Worm (Caenorhabditis elegans) whole organism, L1 larva: Measurements from ENCODE around the gene praf-3.

Experiments
- C04F5.9 ChIP-seq: sonication (generic microtip); optimal IDR thresholded peaks from 2 replicates; lab custom pipeline; 2016; ENCODE audit warnings: missing genetic modification characterization, missing compliant biosample characterization
- C16A3.4 ChIP-seq: fragments of 150-350 bp; optimal IDR thresholded peaks from 2 replicates; lab custom pipeline; 2014; ENCODE audit warnings: missing biosample characterization, missing genetic modification characterization
- C34B4.2 ChIP-seq: sonication (generic microtip); optimal IDR thresholded peaks from 2 replicates; lab custom pipeline; 2017; ENCODE audit warnings: mild to moderate bottlenecking, missing genetic modification characterization, missing compliant biosample characterization
- F16B12.6 ChIP-seq: fragments of 150-350 bp; optimal IDR thresholded peaks from 2 replicates; lab custom pipeline; 2014; ENCODE audit warnings: missing biosample characterization, missing genetic modification characterization
- Y116A8C.19 ChIP-seq: sonication (generic microtip); optimal IDR thresholded peaks from 2 replicates; lab custom pipeline; 2016; ENCODE audit warnings: missing compliant biosample characterization, missing genetic modification characterization, borderline replicate concordance
- aha-1 ChIP-seq: fragments of 150-350 bp; optimal IDR thresholded peaks from 2 replicates; lab custom pipeline; 2014; ENCODE audit warnings: missing biosample characterization, missing genetic modification characterization
- alr-1 ChIP-seq: fragments of 200-800 bp; sonication (Bioruptor generic); optimal IDR thresholded peaks from 2 replicates; lab custom pipeline; 2018; ENCODE audit warnings: borderline replicate concordance, mild to moderate bottlenecking, missing genetic modification characterization, missing compliant biosample characterization
- aly-2 ChIP-seq: fragments of 150-350 bp; optimal IDR thresholded peaks from 2 replicates; lab custom pipeline; 2014; ENCODE audit warnings: missing biosample characterization, missing genetic modification characterization
- ceh-63 ChIP-seq: fragments of 200-800 bp; sonication (Bioruptor generic); optimal IDR thresholded peaks from 2 replicates; lab custom pipeline; 2018; ENCODE audit warnings: mild to moderate bottlenecking, missing genetic modification characterization, missing compliant biosample characterization
- ceh-8 ChIP-seq: fragments of 200-800 bp; sonication (Bioruptor generic); optimal IDR thresholded peaks from 2 replicates; lab custom pipeline; 2018; ENCODE audit warnings: mild to moderate bottlenecking, missing genetic modification characterization, moderate library complexity, missing compliant biosample characterization
- ceh-82 ChIP-seq, 3 experiments: fragments of 150-350 bp in 1 of 3; sonication (generic microtip) in 2 of 3; optimal IDR thresholded peaks; 2 replicates each; lab custom pipeline; 2014 to 2017; ENCODE audit warnings: missing biosample characterization in 3 of 3, missing genetic modification characterization in 3 of 3
- ceh-88 ChIP-seq: fragments of 200-800 bp; sonication (Bioruptor generic); IDR thresholded peaks from 2 replicates; pipeline ENCODE4 v1.3.6; 2022; ENCODE audit warnings: missing genetic modification characterization, missing compliant biosample characterization
- ceh-90 ChIP-seq: sonication (generic microtip); optimal IDR thresholded peaks from 2 replicates; lab custom pipeline; 2016; ENCODE audit warnings: missing genetic modification characterization, missing compliant biosample characterization
- ces-1 ChIP-seq: fragments of 150-350 bp; optimal IDR thresholded peaks from 2 replicates; lab custom pipeline; 2014; ENCODE audit warnings: missing biosample characterization, missing genetic modification reagents, missing genetic modification characterization
- dpl-1 ChIP-seq, 3 experiments: fragments of 150-350 bp in 2 of 3; sonication (generic microtip) in 1 of 3; optimal IDR thresholded peaks; 2 replicates each; lab custom pipeline; 2014 to 2017; ENCODE audit warnings: missing biosample characterization in 3 of 3, missing genetic modification characterization in 3 of 3, missing genetic modification reagents in 3 of 3
- dsc-1 ChIP-seq: sonication (generic microtip); optimal IDR thresholded peaks from 2 replicates; lab custom pipeline; 2016; ENCODE audit warnings: mild to moderate bottlenecking, missing genetic modification characterization, missing compliant biosample characterization
- egl-27 ChIP-seq, 2 experiments: fragments of 150-350 bp in 1 of 2; sonication (generic microtip); optimal IDR thresholded peaks; 3 replicates each; lab custom pipeline; 2017 to 2018; ENCODE audit warnings: missing biosample characterization in 2 of 2, missing genetic modification characterization in 2 of 2, missing genetic modification reagents in 2 of 2
- ets-5 ChIP-seq: fragments of 200-800 bp; sonication (Bioruptor generic); IDR thresholded peaks from 2 replicates; pipeline ENCODE4 v1.3.6; 2022; ENCODE audit warnings: missing genetic modification characterization, missing compliant biosample characterization
- fkh-10 ChIP-seq: sonication (generic microtip); optimal IDR thresholded peaks from 2 replicates; lab custom pipeline; 2017; ENCODE audit warnings: missing biosample characterization, missing genetic modification reagents, missing genetic modification characterization
- fkh-8 ChIP-seq: sonication (generic microtip); optimal IDR thresholded peaks from 2 replicates; lab custom pipeline; 2016; ENCODE audit warnings: mild to moderate bottlenecking, missing genetic modification characterization, missing compliant biosample characterization
- fos-1 ChIP-seq: fragments of 150-350 bp; optimal IDR thresholded peaks from 2 replicates; lab custom pipeline; 2014; ENCODE audit warnings: missing biosample characterization, missing genetic modification characterization
- grh-1 ChIP-seq: fragments of 200-800 bp; sonication (Bioruptor generic); IDR thresholded peaks from 2 replicates; pipeline ENCODE4 v1.3.6; 2022; ENCODE audit warnings: missing genetic modification reagents, missing genetic modification characterization, missing compliant biosample characterization
- hlh-17 ChIP-seq: fragments of 200-800 bp; sonication (Bioruptor generic); optimal IDR thresholded peaks from 2 replicates; lab custom pipeline; 2018; ENCODE audit warnings: missing genetic modification characterization, mild to moderate bottlenecking, missing compliant biosample characterization, moderate library complexity, borderline replicate concordance
- hlh-4 ChIP-seq: sonication (generic microtip); optimal IDR thresholded peaks from 2 replicates; lab custom pipeline; 2016; ENCODE audit warnings: mild to moderate bottlenecking, missing genetic modification characterization, missing compliant biosample characterization
- hpl-2 ChIP-seq: fragments of 150-350 bp; optimal IDR thresholded peaks from 2 replicates; lab custom pipeline; 2014; ENCODE audit warnings: missing biosample characterization, missing genetic modification reagents, missing genetic modification characterization
- jun-1 ChIP-seq: fragments of 150-350 bp; optimal IDR thresholded peaks from 2 replicates; lab custom pipeline; 2014; ENCODE audit warnings: missing biosample characterization, missing genetic modification reagents, missing genetic modification characterization
- lin-13 ChIP-seq: fragments of 150-350 bp; optimal IDR thresholded peaks from 2 replicates; lab custom pipeline; 2014; ENCODE audit warnings: missing biosample characterization, missing genetic modification reagents, missing genetic modification characterization
- lin-14 ChIP-seq: fragments of 200-800 bp; sonication (Bioruptor generic); optimal IDR thresholded peaks from 2 replicates; lab custom pipeline; 2018; ENCODE audit warnings: mild to moderate bottlenecking, missing genetic modification characterization, moderate library complexity, missing compliant biosample characterization
- lin-35 ChIP-seq, 2 experiments: fragments of 150-350 bp; optimal IDR thresholded peaks; 2 replicates each; lab custom pipeline; 2014; ENCODE audit warnings: missing biosample characterization in 2 of 2, missing genetic modification characterization in 2 of 2, missing genetic modification reagents in 2 of 2
- lsy-2 ChIP-seq, 2 experiments: fragments of 150-350 bp; optimal IDR thresholded peaks; 2 replicates each; lab custom pipeline; 2014; ENCODE audit warnings: missing biosample characterization in 2 of 2, missing genetic modification characterization in 2 of 2
- mab-9 ChIP-seq: fragments of 200-800 bp; sonication (Bioruptor generic); IDR thresholded peaks from 2 replicates; pipeline ENCODE4 v1.3.6; 2022; ENCODE audit warnings: missing genetic modification reagents, missing genetic modification characterization, missing compliant biosample characterization
- mep-1 ChIP-seq: fragments of 150-350 bp; optimal IDR thresholded peaks from 2 replicates; lab custom pipeline; 2014; ENCODE audit warnings: missing biosample characterization, missing genetic modification characterization
- nhr-19 ChIP-seq: fragments of 200-800 bp; sonication (Bioruptor generic); conservative IDR thresholded peaks from 2 replicates; pipeline ENCODE4 v1.3.6; 2022; ENCODE audit warnings: missing genetic modification characterization, missing compliant biosample characterization
- nhr-20 ChIP-seq: sonication (generic microtip); optimal IDR thresholded peaks from 2 replicates; lab custom pipeline; 2016; ENCODE audit warnings: mild to moderate bottlenecking, missing genetic modification characterization, missing compliant biosample characterization
- nhr-237 ChIP-seq: fragments of 150-350 bp; optimal IDR thresholded peaks from 2 replicates; lab custom pipeline; 2014; ENCODE audit warnings: missing biosample characterization, missing genetic modification characterization
- nhr-71 ChIP-seq: sonication (generic microtip); optimal IDR thresholded peaks from 2 replicates; lab custom pipeline; 2016; ENCODE audit warnings: mild to moderate bottlenecking, missing genetic modification characterization, moderate library complexity, missing compliant biosample characterization
- nhr-84 ChIP-seq: sonication (generic microtip); optimal IDR thresholded peaks from 2 replicates; lab custom pipeline; 2017; ENCODE audit warnings: missing biosample characterization, missing genetic modification characterization
- nhr-85 ChIP-seq: sonication (generic microtip); peaks from one replicate; lab custom pipeline; 2016; ENCODE audit warnings: missing genetic modification characterization, inconsistent platforms, missing compliant biosample characterization
- nhr-90 ChIP-seq: sonication (generic microtip); optimal IDR thresholded peaks from 2 replicates; lab custom pipeline; 2016; ENCODE audit warnings: mild to moderate bottlenecking, missing genetic modification characterization, missing compliant biosample characterization; ENCODE audit not compliant: poor library complexity
- snpc-4 ChIP-seq: fragments of 150-350 bp; optimal IDR thresholded peaks from 2 replicates; lab custom pipeline; 2014; ENCODE audit warnings: missing biosample characterization, missing genetic modification characterization
- sptf-1 ChIP-seq: fragments of 150-350 bp; optimal IDR thresholded peaks from 2 replicates; lab custom pipeline; 2014; ENCODE audit warnings: missing biosample characterization, missing genetic modification characterization
- tlp-1 ChIP-seq: fragments of 150-350 bp; optimal IDR thresholded peaks from 2 replicates; lab custom pipeline; 2014; ENCODE audit warnings: missing biosample characterization, missing genetic modification characterization
- unc-130 ChIP-seq: fragments of 150-350 bp; optimal IDR thresholded peaks from 2 replicates; lab custom pipeline; 2017; ENCODE audit warnings: missing biosample characterization, missing genetic modification characterization, inconsistent platforms
- vab-15 ChIP-seq: sonication (generic microtip); optimal IDR thresholded peaks from 2 replicates; lab custom pipeline; 2017; ENCODE audit warnings: missing genotype, mild to moderate bottlenecking, missing genetic modification characterization, missing compliant biosample characterization
- xbp-1 ChIP-seq: sonication (generic microtip); optimal IDR thresholded peaks from 2 replicates; lab custom pipeline; 2016; ENCODE audit warnings: missing genetic modification characterization, missing compliant biosample characterization
- zip-4 ChIP-seq: fragments of 200-800 bp; sonication (Bioruptor generic); optimal IDR thresholded peaks from 2 replicates; lab custom pipeline; 2018; ENCODE audit warnings: mild to moderate bottlenecking, missing genetic modification characterization, moderate library complexity, missing compliant biosample characterization
- ztf-4 ChIP-seq: fragments of 150-350 bp; optimal IDR thresholded peaks from 2 replicates; lab custom pipeline; 2014; ENCODE audit warnings: missing biosample characterization, missing genetic modification characterization

The praf-3 gene

DNA sequence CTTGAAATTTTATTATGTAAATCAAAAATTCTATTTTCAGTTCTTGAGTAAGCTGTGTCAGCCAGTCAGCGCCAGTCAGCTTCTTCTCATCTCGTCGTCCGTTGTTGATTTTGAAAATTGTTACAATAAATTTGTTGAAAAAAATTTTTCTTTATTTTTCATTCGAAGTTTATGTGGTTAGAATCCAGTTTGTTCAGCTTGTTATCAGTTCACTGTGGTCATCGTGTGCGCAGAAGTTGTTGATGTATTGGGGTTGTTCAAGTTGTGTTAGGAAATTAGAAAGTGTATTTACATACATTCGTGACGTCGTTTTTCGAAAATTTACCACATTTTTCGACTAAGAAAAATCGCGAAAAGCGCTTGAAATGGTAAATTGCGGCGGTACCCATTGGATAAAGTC is 18.0 kb downstream of the praf-3 start:
- TF ChIP-seq egl-27 (tag; optimal IDR thresholded peaks at IDR 0.05; lab: Kevin White, UChicago) (no peak), ces-1 (no peak), tlp-1 (no peak), nhr-237 (no peak), dsc-1 (no peak), snpc-4 (tag; lab: Kevin White, UChicago) (no peak), C04F5.9 (tag; lab: Kevin White, UChicago) (no peak), C16A3.4 (no peak)

ce11 chrIV:8420961-8421360 is 41.2 kb downstream of the praf-3 start, which contains the start of gene M116.5:
TSS of gene M116.5 (minus strand) at chrIV:8421061.
- no peak for TF ChIP-seq hpl-2
- TF ChIP-seq F16B12.6 (tag; lab: Kevin White, UChicago), result no peak
- no peak for TF ChIP-seq ceh-88 (GFP tag; lab: Robert Waterston, UW)
- TF ChIP-seq ets-5 (GFP tag; lab: Robert Waterston, UW), result no peak
- no peak for TF ChIP-seq unc-130 (tag; lab: Kevin White, UChicago)
- TF ChIP-seq jun-1 (tag; lab: Kevin White, UChicago), result no peak
- no peak for TF ChIP-seq nhr-237
- no peak for TF ChIP-seq nhr-19 (GFP tag; lab: Robert Waterston, UW)
- no peak for TF ChIP-seq Y116A8C.19 (tag; lab: Kevin White, UChicago)
- no peak for TF ChIP-seq C04F5.9 (tag; lab: Kevin White, UChicago)
- no peak for TF ChIP-seq lsy-2 (tag; optimal IDR thresholded peaks at IDR 0.05; lab: Kevin White, UChicago)

ce11 chrIV:8426537-8426936 is 46.8 kb downstream of the praf-3 start, which contains the start of the genes T26A8.3 and tmem-231:
TSS of gene T26A8.3 (minus strand) at chrIV:8426637.
TSS of gene tmem-231 (plus strand) at chrIV:8426785.
- TF ChIP-seq C34B4.2, result no peak
- no peak for TF ChIP-seq lin-35 (GFP tag; optimal IDR thresholded peaks at IDR 0.05; lab: Kevin White, UChicago)
- no peak for TF ChIP-seq ceh-8 (GFP tag; lab: Kevin White, UChicago)
- no peak for TF ChIP-seq lin-13 (GFP tag; lab: Kevin White, UChicago)
- no peak for TF ChIP-seq grh-1 (GFP tag; lab: Robert Waterston, UW)
- TF ChIP-seq zip-4 (GFP tag; lab: Kevin White, UChicago), result no peak
- TF ChIP-seq aly-2 (tag; lab: Kevin White, UChicago), result no peak
- TF ChIP-seq lin-14 (GFP tag; lab: Kevin White, UChicago), result no peak
- TF ChIP-seq nhr-84 (tag; lab: Kevin White, UChicago), result no peak
- no peak for TF ChIP-seq dpl-1 (GFP tag; optimal IDR thresholded peaks at IDR 0.05; lab: Kevin White, UChicago)
- TF ChIP-seq aha-1 (tag; lab: Kevin White, UChicago), result no peak
- TF ChIP-seq sptf-1 (tag; lab: Kevin White, UChicago), result no peak
- TF ChIP-seq vab-15, result no peak
- TF ChIP-seq nhr-90 (tag; lab: Kevin White, UChicago), result no peak
- no peak for TF ChIP-seq ceh-63 (GFP tag; lab: Kevin White, UChicago)
- TF ChIP-seq fkh-8 (tag; lab: Kevin White, UChicago), result no peak
- no peak for TF ChIP-seq xbp-1 (tag; lab: Kevin White, UChicago)
- no peak for TF ChIP-seq fkh-10

DNA sequence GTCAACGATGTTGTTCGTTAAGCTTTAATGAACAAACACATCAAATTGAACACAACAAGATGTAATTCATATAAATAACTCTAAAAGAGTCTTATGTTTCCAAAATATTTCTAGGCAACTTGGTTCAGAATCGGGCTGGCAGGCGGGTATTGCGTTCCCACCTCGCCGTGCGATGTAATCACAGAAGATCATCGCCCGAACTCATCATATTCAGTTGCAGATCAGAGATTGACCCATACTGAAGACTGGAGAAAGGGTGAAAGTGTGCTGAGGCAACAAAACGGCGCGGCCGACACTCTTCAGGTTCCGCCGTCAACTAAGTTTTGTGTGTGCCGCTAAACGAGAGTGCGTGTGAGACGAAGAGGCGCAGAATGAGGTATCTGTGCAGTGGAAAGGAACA is 48.7 kb downstream of the praf-3 start:
- TF ChIP-seq zip-4 (GFP tag; lab: Kevin White, UChicago) (peak; percentile 78), hlh-17 (GFP tag; lab: Kevin White, UChicago) (no peak), nhr-71 (peak; percentile 95), ceh-90 (tag; lab: Kevin White, UChicago) (no peak), xbp-1 (tag; lab: Kevin White, UChicago) (peak; percentile 84), egl-27 (tag; optimal IDR thresholded peaks at IDR 0.05; lab: Kevin White, UChicago) (peak; percentile 11 to 54), nhr-85 (tag; lab: Kevin White, UChicago) (peak; percentile 98), ceh-82 (tag; optimal IDR thresholded peaks at IDR 0.05; lab: Kevin White, UChicago) (peak; percentile 71 to 78 (median 71)), alr-1 (no peak), fos-1 (tag; lab: Kevin White, UChicago) (peak; percentile 49), hlh-4 (tag; lab: Kevin White, UChicago) (no peak), mab-9 (GFP tag; lab: Robert Waterston, UW) (peak; percentile 28; the same call in 1 of the 2 replicates), nhr-84 (tag; lab: Kevin White, UChicago) (no peak), dsc-1 (peak; percentile 88), ztf-4 (tag; lab: Kevin White, UChicago) (peak; percentile 46), mep-1 (tag; lab: Kevin White, UChicago) (peak; percentile 76), C04F5.9 (tag; lab: Kevin White, UChicago) (peak; percentile 63), ceh-63 (GFP tag; lab: Kevin White, UChicago) (no peak), grh-1 (GFP tag; lab: Robert Waterston, UW) (peak; percentile 87), nhr-20 (tag; lab: Kevin White, UChicago) (peak; percentile 91), aha-1 (tag; lab: Kevin White, UChicago) (peak; percentile 12), hpl-2 (peak; percentile 77)
